Worm (Caenorhabditis elegans): Measurements from ENCODE around the gene C53A5.17.

DNA sequence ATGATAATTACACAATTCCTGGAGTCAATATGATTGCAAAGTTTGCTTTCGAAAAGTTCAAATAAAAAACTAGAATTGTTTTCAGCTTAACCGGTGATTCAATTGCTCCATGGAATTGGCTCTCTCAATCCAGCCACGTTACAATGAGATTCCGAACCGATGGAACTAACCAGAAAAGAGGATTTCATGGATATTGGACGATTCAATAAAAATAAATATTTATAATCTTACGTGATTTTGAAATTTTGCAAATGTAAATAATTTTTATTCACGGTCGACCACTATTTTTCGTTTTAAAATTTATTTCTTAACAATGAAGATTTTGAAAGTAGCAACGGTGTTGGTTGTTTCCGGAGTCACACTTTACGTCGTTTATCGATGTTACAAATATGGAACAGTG, 38.9 kb downstream of the C53A5.17 start, which contains the start of gene R02D5.10:
- TF ChIP-seq nhr-25 (tag; optimal IDR thresholded peaks at IDR 0.05) = no peak
- TF ChIP-seq unc-62 (GFP tag; optimal IDR thresholded peaks at IDR 0.05) = no peak
- TF ChIP-seq peb-1 (tag; optimal IDR thresholded peaks at IDR 0.05) = no peak
- TF ChIP-seq zag-1 (tag; optimal IDR thresholded peaks at IDR 0.05) = no peak
- TF ChIP-seq mdl-1 (tag; optimal IDR thresholded peaks at IDR 0.05) = no peak
- no peak for TF ChIP-seq ztf-4 (tag; optimal IDR thresholded peaks at IDR 0.05)
- TF ChIP-seq ztf-1 (GFP tag; conservative IDR thresholded peaks at IDR 0.05) = no peak
- no peak for TF ChIP-seq lin-11 (tag; optimal IDR thresholded peaks at IDR 0.05)
- TF ChIP-seq nhr-11 (tag; optimal IDR thresholded peaks at IDR 0.05) = no peak
- no peak for TF ChIP-seq aly-2 (tag; optimal IDR thresholded peaks at IDR 0.05)
- TF ChIP-seq nhr-21 (tag; optimal IDR thresholded peaks at IDR 0.05) = no peak

Measured in whole organism, L2 larva.